Worm (Caenorhabditis elegans): ENCODE measurements around the gene rga-1.
A peak's percentile ranks its signal among the peaks of the same experiment; 100 is the strongest.

rga-1 gene

ce11 chrII:11496767-11497166, 32.1 kb downstream of the rga-1 start, which contains the start of gene emc-5:
TSS of gene emc-5 (plus strand) at chrII:11496780.
- no peak for TF ChIP-seq T22C8.4 (GFP tag; IDR thresholded peaks at IDR 0.05)
- no peak for TF ChIP-seq tab-1 (GFP tag; IDR thresholded peaks at IDR 0.05)
- TF ChIP-seq flt-1 (GFP tag; IDR thresholded peaks at IDR 0.05), result no peak
- no peak for TF ChIP-seq ztf-29 (GFP tag; IDR thresholded peaks at IDR 0.05)
- no peak for TF ChIP-seq med-1 (GFP tag; optimal IDR thresholded peaks at IDR 0.05; ENCODE audit: insufficient read depth)
- TF ChIP-seq klf-2 (GFP tag; conservative IDR thresholded peaks at IDR 0.05), result no peak
- no peak for TF ChIP-seq cog-1 (tag; optimal IDR thresholded peaks at IDR 0.05)

- TF ChIP-seq tab-1 (GFP tag; IDR thresholded peaks at IDR 0.05) (no peak), cog-1 (tag; optimal IDR thresholded peaks at IDR 0.05) (no peak), ztf-23 (GFP tag; IDR thresholded peaks at IDR 0.05) (0 out of 2 replicates have a peak, but pooled peaks have one; percentile 31)
These were observed 32.7 kb downstream of the rga-1 start, which contains the start of gene B0334.5 for ce11 chrII:11497365-11497764. TSS of gene B0334.5 (plus strand) at chrII:11497665.

ce11 chrII:11500198-11500597, 35.5 kb downstream of the rga-1 start, which contains the start of gene B0334.20:
TSS of gene B0334.20 (minus strand) at chrII:11500459.
- TF ChIP-seq cog-1 (tag; optimal IDR thresholded peaks at IDR 0.05) (no peak), med-1 (GFP tag; optimal IDR thresholded peaks at IDR 0.05; ENCODE audit: insufficient read depth) (no peak), ztf-29 (GFP tag; IDR thresholded peaks at IDR 0.05) (no peak), T22C8.4 (GFP tag; IDR thresholded peaks at IDR 0.05) (no peak), flt-1 (GFP tag; IDR thresholded peaks at IDR 0.05) (no peak), ztf-23 (GFP tag; IDR thresholded peaks at IDR 0.05) (no peak), ref-1 (GFP tag; conservative IDR thresholded peaks at IDR 0.05) (no peak)

ce11 chrII:11501956-11502355, 37.3 kb downstream of the rga-1 start:
- TF ChIP-seq T22C8.4 (GFP tag; IDR thresholded peaks at IDR 0.05) (no peak), ztf-23 (GFP tag; IDR thresholded peaks at IDR 0.05) (no peak), ztf-29 (GFP tag; IDR thresholded peaks at IDR 0.05) (no peak), cog-1 (tag; optimal IDR thresholded peaks at IDR 0.05) (no peak), ref-1 (GFP tag; conservative IDR thresholded peaks at IDR 0.05) (no peak), med-1 (GFP tag; optimal IDR thresholded peaks at IDR 0.05; ENCODE audit: insufficient read depth) (no peak), tab-1 (GFP tag; IDR thresholded peaks at IDR 0.05) (no peak), klf-2 (GFP tag; conservative IDR thresholded peaks at IDR 0.05) (no peak), flt-1 (GFP tag; IDR thresholded peaks at IDR 0.05) (no peak)

- TF ChIP-seq ztf-29 (GFP tag; IDR thresholded peaks at IDR 0.05), result peak; percentile 67; the same call in 1 of the 2 replicates
- no peak for TF ChIP-seq ztf-23 (GFP tag; IDR thresholded peaks at IDR 0.05)
These were observed 39.1 kb downstream of the rga-1 start for ce11 chrII:11503761-11504160.

- TF ChIP-seq flt-1 (GFP tag; IDR thresholded peaks at IDR 0.05) (no peak), klf-2 (GFP tag; conservative IDR thresholded peaks at IDR 0.05) (no peak), tab-1 (GFP tag; IDR thresholded peaks at IDR 0.05) (no peak), ztf-23 (GFP tag; IDR thresholded peaks at IDR 0.05) (no peak), med-1 (GFP tag; optimal IDR thresholded peaks at IDR 0.05; ENCODE audit: insufficient read depth) (no peak), cog-1 (tag; optimal IDR thresholded peaks at IDR 0.05) (no peak), ztf-29 (GFP tag; IDR thresholded peaks at IDR 0.05) (no peak), T22C8.4 (GFP tag; IDR thresholded peaks at IDR 0.05) (no peak), ref-1 (GFP tag; conservative IDR thresholded peaks at IDR 0.05) (no peak)
These were observed 45.7 kb downstream of the rga-1 start, which contains the start of gene npr-41 for ce11 chrII:11510373-11510772. TSS of gene npr-41 (plus strand) at chrII:11510673.

ce11 chrII:11512921-11513320, 48.2 kb downstream of the rga-1 start:
- TF ChIP-seq cog-1 (tag; optimal IDR thresholded peaks at IDR 0.05) (no peak), med-1 (GFP tag; optimal IDR thresholded peaks at IDR 0.05; ENCODE audit: insufficient read depth) (no peak), klf-2 (GFP tag; conservative IDR thresholded peaks at IDR 0.05) (no peak), T22C8.4 (GFP tag; IDR thresholded peaks at IDR 0.05) (no peak), flt-1 (GFP tag; IDR thresholded peaks at IDR 0.05) (no peak), ztf-29 (GFP tag; IDR thresholded peaks at IDR 0.05) (no peak), ref-1 (GFP tag; conservative IDR thresholded peaks at IDR 0.05) (no peak), ztf-23 (GFP tag; IDR thresholded peaks at IDR 0.05) (no peak), tab-1 (GFP tag; IDR thresholded peaks at IDR 0.05) (no peak)

- no peak for TF ChIP-seq ztf-29 (GFP tag; IDR thresholded peaks at IDR 0.05)
- no peak for TF ChIP-seq T22C8.4 (GFP tag; IDR thresholded peaks at IDR 0.05)
- TF ChIP-seq cog-1 (tag; optimal IDR thresholded peaks at IDR 0.05), result no peak
- TF ChIP-seq klf-2 (GFP tag; conservative IDR thresholded peaks at IDR 0.05), result no peak
- no peak for TF ChIP-seq flt-1 (GFP tag; IDR thresholded peaks at IDR 0.05)
- TF ChIP-seq med-1 (GFP tag; optimal IDR thresholded peaks at IDR 0.05; ENCODE audit: insufficient read depth), result no peak
- TF ChIP-seq ztf-23 (GFP tag; IDR thresholded peaks at IDR 0.05), result no peak
- TF ChIP-seq tab-1 (GFP tag; IDR thresholded peaks at IDR 0.05), result no peak
- TF ChIP-seq ref-1 (GFP tag; conservative IDR thresholded peaks at IDR 0.05), result no peak
These were observed 50.1 kb downstream of the rga-1 start, which contains the start of gene srh-44 for ce11 chrII:11514775-11515174. TSS of gene srh-44 (plus strand) at chrII:11515075.

- no peak for TF ChIP-seq ztf-23 (GFP tag; IDR thresholded peaks at IDR 0.05)
- TF ChIP-seq T22C8.4 (GFP tag; IDR thresholded peaks at IDR 0.05), result no peak
- TF ChIP-seq klf-2 (GFP tag; conservative IDR thresholded peaks at IDR 0.05), result no peak
- no peak for TF ChIP-seq tab-1 (GFP tag; IDR thresholded peaks at IDR 0.05)
- TF ChIP-seq med-1 (GFP tag; optimal IDR thresholded peaks at IDR 0.05; ENCODE audit: insufficient read depth), result no peak
- TF ChIP-seq ref-1 (GFP tag; conservative IDR thresholded peaks at IDR 0.05), result no peak
- no peak for TF ChIP-seq flt-1 (GFP tag; IDR thresholded peaks at IDR 0.05)
- no peak for TF ChIP-seq ztf-29 (GFP tag; IDR thresholded peaks at IDR 0.05)
- no peak for TF ChIP-seq cog-1 (tag; optimal IDR thresholded peaks at IDR 0.05)
These were observed 53.5 kb downstream of the rga-1 start, which contains the start of gene B0334.10 for ce11 chrII:11518184-11518583. TSS of gene B0334.10 (plus strand) at chrII:11518484.
